Fruit fly (Drosophila melanogaster) whole organism, embryonic: ENCODE measurements around the gene ND-18.

Source experiments
- Asciz ChIP-seq: fragments of 200-800 bp; sonication (Bioruptor generic); optimal IDR thresholded peaks from 2 replicates; lab custom pipeline; 2017; ENCODE audit warnings: missing biosample characterization, mild to moderate bottlenecking, missing genetic modification characterization, missing genetic modification reagents
- BtbVII ChIP-seq: fragments of 200-800 bp; sonication (Bioruptor generic); optimal IDR thresholded peaks from 3 replicates; lab custom pipeline; 2017; ENCODE audit warnings: missing biosample characterization, mild to moderate bottlenecking, missing genetic modification characterization
- Bteb2 ChIP-seq: fragments of 200-800 bp; sonication (Bioruptor generic); optimal IDR thresholded peaks from 2 replicates; lab custom pipeline; 2016; ENCODE audit warnings: missing biosample characterization, missing genetic modification characterization
- CG10147 ChIP-seq: fragments of 200-800 bp; sonication (Bioruptor generic); optimal IDR thresholded peaks from 2 replicates; lab custom pipeline; 2019; ENCODE audit warnings: missing biosample characterization, mild to moderate bottlenecking, missing genetic modification characterization, moderate library complexity
- CG1024 ChIP-seq: fragments of 200-800 bp; sonication (Bioruptor generic); IDR thresholded peaks from 2 replicates; pipeline ENCODE4 v1.3.6; 2022; ENCODE audit warnings: missing biosample characterization, missing genetic modification characterization
- CG10267 ChIP-seq: fragments of 200-800 bp; sonication (Bioruptor generic); optimal IDR thresholded peaks from 2 replicates; lab custom pipeline; 2018; ENCODE audit warnings: missing biosample characterization, mild to moderate bottlenecking, missing genetic modification characterization, moderate library complexity
- CG10274 ChIP-seq: fragments of 200-800 bp; sonication (Bioruptor generic); optimal IDR thresholded peaks from 3 replicates; lab custom pipeline; 2017; ENCODE audit warnings: missing biosample characterization, mild to moderate bottlenecking, missing genetic modification characterization
- CG11398 ChIP-seq: fragments of 200-800 bp; sonication (Bioruptor generic); optimal IDR thresholded peaks from 2 replicates; lab custom pipeline; 2016; ENCODE audit warnings: missing biosample characterization, missing genetic modification characterization
- CG11456 ChIP-seq: fragments of 200-800 bp; sonication (Bioruptor generic); IDR thresholded peaks from 3 replicates; pipeline ENCODE4 v1.3.6; 2022; ENCODE audit warnings: missing biosample characterization, missing genetic modification characterization
- CG11695 ChIP-seq: fragments of 200-800 bp; sonication (Bioruptor generic); IDR thresholded peaks from 3 replicates; pipeline ENCODE4 v1.3.6; 2022; ENCODE audit warnings: missing biosample characterization, missing genetic modification characterization
- CG12219 ChIP-seq: fragments of 200-800 bp; sonication (Bioruptor generic); optimal IDR thresholded peaks from 3 replicates; lab custom pipeline; 2018; ENCODE audit warnings: missing biosample characterization, mild to moderate bottlenecking, missing genetic modification characterization
- CG13424 ChIP-seq: fragments of 200-800 bp; sonication (Bioruptor generic); optimal IDR thresholded peaks from 2 replicates; lab custom pipeline; 2019; ENCODE audit warnings: missing biosample characterization, mild to moderate bottlenecking, missing genetic modification characterization, moderate library complexity
- CG15269 ChIP-seq: fragments of 200-800 bp; sonication (Bioruptor generic); optimal IDR thresholded peaks from 2 replicates; lab custom pipeline; 2018; ENCODE audit warnings: missing biosample characterization, mild to moderate bottlenecking, missing genetic modification characterization, moderate library complexity
- CG17802 ChIP-seq: fragments of 200-800 bp; sonication (Bioruptor generic); optimal IDR thresholded peaks from 2 replicates; lab custom pipeline; 2018; ENCODE audit warnings: missing biosample characterization, mild to moderate bottlenecking, missing genetic modification characterization, moderate library complexity
- CG1792 ChIP-seq: fragments of 200-800 bp; sonication (Bioruptor generic); optimal IDR thresholded peaks from 2 replicates; lab custom pipeline; 2016; ENCODE audit warnings: missing biosample characterization, missing genetic modification characterization
- CG2129 ChIP-seq: fragments of 200-800 bp; sonication (Bioruptor generic); IDR thresholded peaks from 2 replicates; pipeline ENCODE4 v1.3.6; 2022; ENCODE audit warnings: missing biosample characterization, missing genetic modification characterization; ENCODE audit not compliant: partially characterized antibody
- CG30431 ChIP-seq: fragments of 200-800 bp; sonication (Bioruptor generic); optimal IDR thresholded peaks from 2 replicates; lab custom pipeline; 2017; ENCODE audit warnings: missing biosample characterization, missing genetic modification characterization
- CG4360 ChIP-seq: fragments of 200-800 bp; sonication (Bioruptor generic); IDR thresholded peaks from 2 replicates; pipeline ENCODE4 v1.3.6; 2022; ENCODE audit warnings: missing biosample characterization, missing genetic modification characterization
- CG4730 ChIP-seq: fragments of 200-800 bp; sonication (Bioruptor generic); IDR thresholded peaks from 2 replicates; pipeline ENCODE4 v1.3.6; 2022; ENCODE audit warnings: missing biosample characterization, missing genetic modification characterization
- CG6272 ChIP-seq: fragments of 200-800 bp; sonication (Bioruptor generic); IDR thresholded peaks from 2 replicates; pipeline ENCODE4 v1.3.6; 2022; ENCODE audit warnings: missing biosample characterization, missing genetic modification characterization
- CG6654 ChIP-seq: fragments of 200-800 bp; sonication (Bioruptor generic); optimal IDR thresholded peaks from 2 replicates; lab custom pipeline; 2017; ENCODE audit warnings: missing biosample characterization, mild to moderate bottlenecking, missing genetic modification characterization
- CG7372 ChIP-seq: fragments of 200-800 bp; sonication (Bioruptor generic); IDR thresholded peaks from 2 replicates; pipeline ENCODE4 v1.3.6; 2022; ENCODE audit warnings: missing biosample characterization, missing genetic modification characterization
- CHES-1-like ChIP-seq: fragments of 200-800 bp; sonication (Bioruptor generic); optimal IDR thresholded peaks from 2 replicates; lab custom pipeline; 2016; ENCODE audit warnings: missing biosample characterization, missing genetic modification characterization
- CkIIα-i1 ChIP-seq: fragments of 200-800 bp; sonication (Bioruptor generic); IDR thresholded peaks from 2 replicates; pipeline ENCODE4 v1.3.6; 2022; ENCODE audit warnings: missing biosample characterization, missing genetic modification characterization
- E2f1 ChIP-seq: fragments of 200-800 bp; sonication (Bioruptor generic); IDR thresholded peaks from 2 replicates; pipeline ENCODE4 v1.3.6; 2022; ENCODE audit warnings: missing biosample characterization, missing genetic modification characterization
- Gsc ChIP-seq: fragments of 200-800 bp; sonication (Bioruptor generic); IDR thresholded peaks from 2 replicates; pipeline ENCODE4 v1.3.6; 2022; ENCODE audit warnings: missing biosample characterization, missing genetic modification characterization
- Hmr ChIP-seq: fragments of 200-800 bp; sonication (Bioruptor generic); optimal IDR thresholded peaks from 3 replicates; lab custom pipeline; 2017; ENCODE audit warnings: mild to moderate bottlenecking, missing biosample characterization, missing genetic modification reagents, missing genetic modification characterization
- Hr39 ChIP-seq: fragments of >200 bp; optimal IDR thresholded peaks from 2 replicates; lab custom pipeline; 2017
- Lim3 ChIP-seq: fragments of 200-800 bp; sonication (Bioruptor generic); IDR thresholded peaks from 2 replicates; pipeline ENCODE4 v1.3.6; 2022; ENCODE audit warnings: missing biosample characterization, missing genetic modification characterization
- Lpt ChIP-seq: fragments of >200 bp; optimal IDR thresholded peaks from 2 replicates; lab custom pipeline; 2018; ENCODE audit warnings: missing biosample characterization, missing genetic modification characterization
- MBD-R2 ChIP-seq: fragments of 200-800 bp; sonication (Bioruptor generic); IDR thresholded peaks from 2 replicates; pipeline ENCODE4 v1.3.6; 2022; ENCODE audit warnings: missing biosample characterization, missing genetic modification characterization
- Mes4 ChIP-seq: fragments of 200-800 bp; sonication (Bioruptor generic); optimal IDR thresholded peaks from 2 replicates; lab custom pipeline; 2016; ENCODE audit warnings: missing biosample characterization, missing genetic modification characterization
- Sin3A ChIP-seq: fragments of >200 bp; optimal IDR thresholded peaks from 2 replicates; lab custom pipeline; 2018
- TFAM ChIP-seq: fragments of 200-800 bp; sonication (Bioruptor generic); optimal IDR thresholded peaks from 2 replicates; lab custom pipeline; 2017; ENCODE audit warnings: missing biosample characterization, missing genetic modification characterization, inconsistent platforms
- Usf ChIP-seq: fragments of 200-800 bp; sonication (Bioruptor generic); optimal IDR thresholded peaks from 2 replicates; lab custom pipeline; 2017; ENCODE audit warnings: missing genotype, missing biosample characterization, missing genetic modification characterization
- al ChIP-seq: fragments of 200-800 bp; sonication (Bioruptor generic); IDR thresholded peaks from 2 replicates; pipeline ENCODE4 v1.3.6; 2022; ENCODE audit warnings: missing biosample characterization, missing genetic modification characterization
- amos ChIP-seq: fragments of 200-800 bp; sonication (Bioruptor generic); IDR thresholded peaks from 2 replicates; pipeline ENCODE4 v1.3.6; 2022; ENCODE audit warnings: missing biosample characterization, missing genetic modification characterization; ENCODE audit not compliant: partially characterized antibody
- caup ChIP-seq: fragments of 200-800 bp; sonication (Bioruptor generic); optimal IDR thresholded peaks from 3 replicates; lab custom pipeline; 2017; ENCODE audit warnings: missing biosample characterization, mild to moderate bottlenecking, missing genetic modification characterization, moderate library complexity; ENCODE audit not compliant: severe bottlenecking
- chinmo ChIP-seq: fragments of 200-800 bp; sonication (Bioruptor generic); IDR thresholded peaks from 4 replicates; pipeline ENCODE4 v1.3.6; 2022; ENCODE audit warnings: missing biosample characterization, missing genetic modification characterization; ENCODE audit not compliant: partially characterized antibody
- fd96Cb ChIP-seq: fragments of 200-800 bp; sonication (Bioruptor generic); optimal IDR thresholded peaks from 2 replicates; lab custom pipeline; 2018; ENCODE audit warnings: missing biosample characterization, mild to moderate bottlenecking, missing genetic modification characterization, moderate library complexity
- h ChIP-seq: fragments of >200 bp; optimal IDR thresholded peaks from 2 replicates; lab custom pipeline; 2017
- hkb ChIP-seq, 2 experiments: fragments of 200-800 bp in 1 of 2; fragments of >200 bp in 1 of 2; sonication (Bioruptor generic) in 1 of 2; IDR thresholded peaks in 1 of 2; optimal IDR thresholded peaks in 1 of 2; 2 replicates each; pipeline versions ENCODE4 v1.3.6 to Lab custom; 2017 to 2022; ENCODE audit warnings: missing biosample characterization in 1 of 2, missing genetic modification characterization in 1 of 2
- jigr1 ChIP-seq: fragments of 200-800 bp; sonication (Bioruptor generic); IDR thresholded peaks from 3 replicates; pipeline ENCODE4 v1.3.6; 2022; ENCODE audit warnings: missing biosample characterization, missing genetic modification characterization
- nerfin-2 ChIP-seq: fragments of 200-800 bp; sonication (Bioruptor generic); IDR thresholded peaks from 2 replicates; pipeline ENCODE4 v1.3.6; 2022; ENCODE audit warnings: missing biosample characterization, missing genetic modification characterization; ENCODE audit not compliant: partially characterized antibody
- pan ChIP-seq, 4 experiments: fragments of >200 bp in 3 of 4; fragments of 200-800 bp in 1 of 4; sonication (Bioruptor generic) in 1 of 4; optimal IDR thresholded peaks in 3 of 4; IDR thresholded peaks in 1 of 4; 2 replicates each; pipeline versions ENCODE4 v1.3.6 to Lab custom; 2017 to 2022; ENCODE audit warnings: missing biosample characterization in 2 of 4, missing genetic modification characterization in 2 of 4, mixed read lengths in 1 of 4
- repo ChIP-seq: fragments of 200-800 bp; sonication (Bioruptor generic); optimal IDR thresholded peaks from 2 replicates; lab custom pipeline; 2016; ENCODE audit warnings: missing biosample characterization, missing genetic modification characterization
- sob ChIP-seq: fragments of 200-800 bp; sonication (Bioruptor generic); IDR thresholded peaks from 2 replicates; pipeline ENCODE4 v1.3.6; 2022; ENCODE audit warnings: missing biosample characterization, missing genetic modification characterization
- tna ChIP-seq: fragments of 200-800 bp; sonication (Bioruptor generic); IDR thresholded peaks from 2 replicates; pipeline ENCODE4 v1.3.6; 2022; ENCODE audit warnings: missing biosample characterization, missing genetic modification characterization; ENCODE audit not compliant: partially characterized antibody
- tup ChIP-seq: fragments of 200-800 bp; sonication (Bioruptor generic); optimal IDR thresholded peaks from 2 replicates; lab custom pipeline; 2016; ENCODE audit warnings: missing biosample characterization, mild to moderate bottlenecking, missing genetic modification characterization, moderate library complexity

ND-18 gene

DNA sequence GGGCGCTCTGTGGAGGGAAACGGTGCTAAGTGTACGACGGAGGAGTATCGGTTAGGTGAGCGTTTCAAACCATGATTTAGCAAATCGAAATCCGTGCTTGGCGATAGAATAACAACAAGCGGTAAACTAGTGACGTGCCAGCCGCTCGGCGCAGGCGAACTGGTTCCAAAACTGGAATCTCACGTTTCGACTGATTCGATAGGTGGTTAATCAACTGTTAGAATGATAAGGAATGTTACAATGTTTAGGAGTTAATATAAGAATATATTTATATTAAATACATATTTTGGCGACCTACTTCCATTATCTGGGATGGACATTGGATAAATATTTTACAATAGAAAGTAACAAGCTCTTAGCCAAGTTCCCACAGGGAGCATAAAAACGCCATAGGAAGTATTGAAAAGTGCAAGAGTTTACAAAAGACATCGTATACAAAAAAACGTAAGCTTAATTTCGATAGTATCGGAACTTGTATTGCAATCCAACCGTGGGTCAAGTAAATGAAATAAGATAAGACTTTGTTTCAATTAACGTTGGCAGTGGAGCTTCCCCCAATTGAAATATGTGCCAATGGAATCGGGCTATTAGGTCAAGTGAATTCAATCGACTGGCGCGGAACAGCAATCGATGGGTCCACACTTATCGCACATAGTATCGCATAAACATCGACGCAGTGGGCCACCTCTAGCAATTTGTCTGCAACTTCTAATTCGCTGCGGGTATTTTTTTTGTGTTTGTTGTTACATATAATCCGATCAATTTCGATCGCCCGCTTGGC lies 2.8 kb downstream of the ND-18 start, which contains the start of the genes ksh, CG14200 and Pfrx (continued):
- no peak for TF ChIP-seq CG7372 (GFP tag; lab: Robert Waterston, UW)
- TF ChIP-seq fd96Cb: no peak
- TF ChIP-seq al (GFP tag; lab: Robert Waterston, UW): peak; percentile 20; the same call in 1 of the 2 replicates
- peak; percentile 70 for TF ChIP-seq CG1024 (GFP tag; lab: Robert Waterston, UW)
- TF ChIP-seq amos: peak; percentile 97
- TF ChIP-seq repo (GFP tag; lab: Kevin White, UChicago): peak; percentile 15
- TF ChIP-seq Mes4 (GFP tag; lab: Kevin White, UChicago): no peak
- TF ChIP-seq CHES-1-like (GFP tag; lab: Kevin White, UChicago): peak; percentile 19
- no peak for TF ChIP-seq Hr39
- no peak for TF ChIP-seq CG11398 (GFP tag; lab: Kevin White, UChicago)
- TF ChIP-seq pan (optimal IDR thresholded peaks at IDR 0.05; lab: Kevin White, UChicago): no peak
- TF ChIP-seq pan (GFP tag; optimal IDR thresholded peaks at IDR 0.05 in 1 of 2, IDR thresholded peaks at IDR 0.05 in 1 of 2): no peak
- no peak for TF ChIP-seq CG12219 (GFP tag; lab: Kevin White, UChicago)
- TF ChIP-seq CG15269: no peak
- TF ChIP-seq jigr1 (GFP tag; lab: Robert Waterston, UW): no peak
- peak; percentile 64 for TF ChIP-seq sob
- peak; percentile 33 for TF ChIP-seq MBD-R2
- no peak for TF ChIP-seq TFAM
- TF ChIP-seq tna (GFP tag; lab: Robert Waterston, UW): peak; percentile 89
- TF ChIP-seq CG6272 (GFP tag; lab: Robert Waterston, UW): peak; percentile 40; the same call in 1 of the 2 replicates
- TF ChIP-seq CG10267 (tag; lab: Kevin White, UChicago): no peak
- TF ChIP-seq Sin3A: peak; percentile 39
- no peak for TF ChIP-seq Hmr (GFP tag; lab: Kevin White, UChicago)
- peak; percentile 63 for TF ChIP-seq CG17802 (tag; lab: Kevin White, UChicago)
- no peak for TF ChIP-seq CkIIα-i1
- TF ChIP-seq CG10147: no peak
- TF ChIP-seq CG10274 (GFP tag; lab: Kevin White, UChicago): no peak
- no peak for TF ChIP-seq E2f1 (GFP tag; lab: Robert Waterston, UW)
- TF ChIP-seq CG2129 (GFP tag; lab: Robert Waterston, UW): peak; percentile 59
- no peak for TF ChIP-seq CG6654 (GFP tag; lab: Kevin White, UChicago)
- peak; percentile 73; the same call in 3 of the 4 replicates for TF ChIP-seq chinmo (GFP tag; lab: Robert Waterston, UW)
- no peak for TF ChIP-seq CG1792 (GFP tag; lab: Kevin White, UChicago)
- TF ChIP-seq tup (GFP tag; lab: Kevin White, UChicago): no peak
- TF ChIP-seq h (lab: Kevin White, UChicago): no peak
- TF ChIP-seq Bteb2 (GFP tag; lab: Kevin White, UChicago): no peak
- TF ChIP-seq caup (GFP tag; lab: Kevin White, UChicago): no peak
- TF ChIP-seq CG4360 (GFP tag; lab: Robert Waterston, UW): no peak
- TF ChIP-seq hkb (optimal IDR thresholded peaks at IDR 0.05; lab: Kevin White, UChicago): no peak
- TF ChIP-seq hkb (GFP tag; IDR thresholded peaks at IDR 0.05; lab: Robert Waterston, UW): no peak
- no peak for TF ChIP-seq BtbVII
- no peak for TF ChIP-seq Asciz (GFP tag; lab: Kevin White, UChicago)
- TF ChIP-seq Usf (GFP tag; lab: Kevin White, UChicago): no peak
- no peak for TF ChIP-seq CG11695
- no peak for TF ChIP-seq Lim3
- TF ChIP-seq CG13424: peak; percentile 1
- 0 out of 3 replicates have a peak, but pooled peaks have one; percentile 51 for TF ChIP-seq CG11456 (GFP tag; lab: Robert Waterston, UW)
- no peak for TF ChIP-seq Lpt (GFP tag; lab: Kevin White, UChicago)
- TF ChIP-seq CG4730 (GFP tag; lab: Robert Waterston, UW): no peak
- TF ChIP-seq nerfin-2: peak; percentile 86
- no peak for TF ChIP-seq CG30431
- no peak for TF ChIP-seq Gsc (GFP tag; lab: Robert Waterston, UW)
